Fruit fly (Drosophila melanogaster) whole organism, embryonic: ENCODE results near the gene sunz.

ENCODE experiments used
- CG11504 ChIP-seq: fragments of 200-800 bp; sonication (Bioruptor generic); optimal IDR thresholded peaks from 3 replicates; lab custom pipeline; 2019; ENCODE audit warnings: missing biosample characterization, mild to moderate bottlenecking, missing genetic modification characterization, moderate library complexity
- CG12391 ChIP-seq: fragments of 200-800 bp; sonication (Bioruptor generic); optimal IDR thresholded peaks from 3 replicates; lab custom pipeline; 2018; ENCODE audit warnings: missing biosample characterization, mild to moderate bottlenecking, missing genetic modification characterization, moderate library complexity
- CG13424 ChIP-seq: fragments of 200-800 bp; sonication (Bioruptor generic); optimal IDR thresholded peaks from 2 replicates; lab custom pipeline; 2019; ENCODE audit warnings: missing biosample characterization, mild to moderate bottlenecking, missing genetic modification characterization, moderate library complexity
- CG13894 ChIP-seq: fragments of 200-800 bp; sonication (Bioruptor generic); optimal IDR thresholded peaks from 3 replicates; lab custom pipeline; 2018; ENCODE audit warnings: missing biosample characterization, mild to moderate bottlenecking, missing genetic modification characterization, moderate library complexity
- CG14860 ChIP-seq: fragments of 200-800 bp; sonication (Bioruptor generic); IDR thresholded peaks from 3 replicates; pipeline ENCODE4 v1.3.6; 2022; ENCODE audit warnings: missing biosample characterization, missing genetic modification characterization; ENCODE audit not compliant: partially characterized antibody
- CG15601 ChIP-seq: fragments of 200-800 bp; sonication (Bioruptor generic); optimal IDR thresholded peaks from 3 replicates; lab custom pipeline; 2019; ENCODE audit warnings: missing biosample characterization, mild to moderate bottlenecking, missing genetic modification characterization, moderate library complexity
- CG1603 ChIP-seq: fragments of 200-800 bp; sonication (Bioruptor generic); optimal IDR thresholded peaks from 2 replicates; lab custom pipeline; 2019; ENCODE audit warnings: missing biosample characterization, mild to moderate bottlenecking, missing genetic modification characterization, moderate library complexity
- CG17829 ChIP-seq: fragments of 200-800 bp; optimal IDR thresholded peaks from 2 replicates; lab custom pipeline; 2019; ENCODE audit warnings: missing biosample characterization, mild to moderate bottlenecking, missing genetic modification characterization, moderate library complexity
- CG18011 ChIP-seq: fragments of 200-800 bp; sonication (Bioruptor generic); optimal IDR thresholded peaks from 2 replicates; lab custom pipeline; 2017; ENCODE audit warnings: missing biosample characterization, missing genetic modification characterization, mild to moderate bottlenecking, moderate library complexity, missing genotype
- CG2889 ChIP-seq: fragments of 200-800 bp; sonication (Bioruptor generic); IDR thresholded peaks from 3 replicates; pipeline ENCODE4 v1.3.6; 2022; ENCODE audit warnings: missing biosample characterization, missing genetic modification characterization
- CG30020 ChIP-seq: fragments of 200-800 bp; optimal IDR thresholded peaks from 2 replicates; lab custom pipeline; 2019; ENCODE audit warnings: missing biosample characterization, mild to moderate bottlenecking, missing genetic modification characterization, moderate library complexity
- CG31365 ChIP-seq: fragments of 200-800 bp; sonication (Bioruptor generic); optimal IDR thresholded peaks from 2 replicates; lab custom pipeline; 2018; ENCODE audit warnings: missing biosample characterization, mild to moderate bottlenecking, missing genetic modification characterization
- CG33213 ChIP-seq: fragments of 200-800 bp; sonication (Bioruptor generic); optimal IDR thresholded peaks from 3 replicates; lab custom pipeline; 2016; ENCODE audit warnings: missing biosample characterization, missing genetic modification characterization
- CG3726 ChIP-seq: fragments of 200-800 bp; sonication (Bioruptor generic); IDR thresholded peaks from 3 replicates; pipeline ENCODE4, ENCODE4 v1.3.6; 2022; ENCODE audit warnings: missing biosample characterization, missing genetic modification characterization
- CG8924 ChIP-seq: fragments of 200-800 bp; optimal IDR thresholded peaks from 3 replicates; lab custom pipeline; 2019; ENCODE audit warnings: missing biosample characterization, mild to moderate bottlenecking, missing genetic modification characterization, moderate library complexity
- CG9797 ChIP-seq: fragments of 200-800 bp; sonication (Bioruptor generic); optimal IDR thresholded peaks from 3 replicates; lab custom pipeline; 2018; ENCODE audit warnings: missing biosample characterization, mild to moderate bottlenecking, missing genetic modification characterization
- CG9932 ChIP-seq: fragments of 200-800 bp; sonication (Bioruptor generic); IDR thresholded peaks from 2 replicates; pipeline ENCODE4 v1.3.6; 2022; ENCODE audit warnings: missing biosample characterization, missing genetic modification characterization
- CTCF ChIP-seq: fragments of 200-800 bp; sonication (Bioruptor generic); optimal IDR thresholded peaks from 2 replicates; lab custom pipeline; 2017; ENCODE audit warnings: missing biosample characterization, mild to moderate bottlenecking, missing genetic modification characterization, moderate library complexity
- Camta ChIP-seq: fragments of 200-800 bp; sonication (Bioruptor generic); optimal IDR thresholded peaks from 2 replicates; lab custom pipeline; 2016; ENCODE audit warnings: missing biosample characterization, missing genetic modification characterization
- Dbx ChIP-seq: fragments of 200-800 bp; sonication (Bioruptor generic); IDR thresholded peaks from 3 replicates; pipeline ENCODE4 v1.3.6; 2022; ENCODE audit warnings: missing biosample characterization, missing genetic modification characterization
- Doc2 ChIP-seq: fragments of 200-800 bp; sonication (Bioruptor generic); IDR thresholded peaks from 2 replicates; pipeline ENCODE4 v1.3.6; 2022; ENCODE audit warnings: missing biosample characterization, missing genetic modification characterization
- E2f2 ChIP-seq: fragments of 200-800 bp; sonication (Bioruptor generic); IDR thresholded peaks from 2 replicates; pipeline ENCODE4 v1.3.6; 2022; ENCODE audit warnings: missing biosample characterization, missing genetic modification characterization
- Gsc ChIP-seq: fragments of 200-800 bp; sonication (Bioruptor generic); IDR thresholded peaks from 2 replicates; pipeline ENCODE4 v1.3.6; 2022; ENCODE audit warnings: missing biosample characterization, missing genetic modification characterization
- HmgZ ChIP-seq: fragments of 200-800 bp; sonication (Bioruptor generic); optimal IDR thresholded peaks from 2 replicates; lab custom pipeline; 2018; ENCODE audit warnings: missing biosample characterization, mild to moderate bottlenecking, missing genetic modification characterization
- Jarid2 ChIP-seq: fragments of 200-800 bp; sonication (Bioruptor generic); optimal IDR thresholded peaks from 3 replicates; lab custom pipeline; 2017; ENCODE audit warnings: mild to moderate bottlenecking, missing biosample characterization, missing genetic modification reagents, missing genetic modification characterization
- Med ChIP-seq: fragments of 200-800 bp; sonication (Bioruptor generic); peaks from one replicate; lab custom pipeline; 2016; ENCODE audit warnings: missing biosample characterization, missing genetic modification characterization, mild to moderate bottlenecking, inconsistent platforms, moderate library complexity
- Myb ChIP-seq: fragments of 200-800 bp; sonication (Bioruptor generic); optimal IDR thresholded peaks from 2 replicates; lab custom pipeline; 2016; ENCODE audit warnings: missing biosample characterization, missing genetic modification characterization
- NC2β ChIP-seq: fragments of 200-800 bp; sonication (Bioruptor generic); optimal IDR thresholded peaks from 2 replicates; lab custom pipeline; 2016; ENCODE audit warnings: missing biosample characterization, missing genetic modification characterization
- Nf-YC ChIP-seq: fragments of 200-800 bp; optimal IDR thresholded peaks from 3 replicates; lab custom pipeline; 2019; ENCODE audit warnings: missing biosample characterization, mild to moderate bottlenecking, missing genetic modification characterization, moderate library complexity
- Opbp ChIP-seq: fragments of 200-800 bp; sonication (Bioruptor generic); IDR thresholded peaks from 3 replicates; pipeline ENCODE4 v1.3.6; 2022; ENCODE audit warnings: missing biosample characterization, missing genetic modification characterization; ENCODE audit not compliant: partially characterized antibody
- Pdp1 ChIP-seq, 2 experiments: fragments of 200-800 bp; sonication (Bioruptor generic); optimal IDR thresholded peaks; 3 replicates each; lab custom pipeline; 2016; ENCODE audit warnings: missing biosample characterization in 2 of 2, missing genetic modification characterization in 2 of 2, mild to moderate bottlenecking in 1 of 2, moderate library complexity in 1 of 2
- Sin3A ChIP-seq: fragments of >200 bp; optimal IDR thresholded peaks from 2 replicates; lab custom pipeline; 2018
- Xrp1 ChIP-seq: fragments of 200-800 bp; sonication (Bioruptor generic); IDR thresholded peaks from 2 replicates; pipeline ENCODE4 v1.3.6; 2022; ENCODE audit warnings: missing biosample characterization, missing genetic modification characterization
- YL-1 ChIP-seq: fragments of 200-800 bp; sonication (Bioruptor generic); optimal IDR thresholded peaks from 3 replicates; lab custom pipeline; 2017; ENCODE audit warnings: missing biosample characterization, mild to moderate bottlenecking, missing genetic modification characterization
- amos ChIP-seq: fragments of 200-800 bp; sonication (Bioruptor generic); IDR thresholded peaks from 2 replicates; pipeline ENCODE4 v1.3.6; 2022; ENCODE audit warnings: missing biosample characterization, missing genetic modification characterization; ENCODE audit not compliant: partially characterized antibody
- aop ChIP-seq: fragments of 200-800 bp; sonication (Bioruptor generic); IDR thresholded peaks from 2 replicates; pipeline ENCODE4 v1.3.6; 2022; ENCODE audit warnings: missing biosample characterization, missing genetic modification characterization
- br ChIP-seq: fragments of >200 bp; optimal IDR thresholded peaks from 2 replicates; lab custom pipeline; 2017
- corto ChIP-seq: fragments of 200-800 bp; sonication (Bioruptor generic); optimal IDR thresholded peaks from 2 replicates; lab custom pipeline; 2016; ENCODE audit warnings: missing biosample characterization, mild to moderate bottlenecking, missing genetic modification characterization, moderate library complexity
- exex ChIP-seq: fragments of 200-800 bp; sonication (Bioruptor generic); optimal IDR thresholded peaks from 4 replicates; lab custom pipeline; 2018; ENCODE audit warnings: missing biosample characterization, mild to moderate bottlenecking, missing genetic modification characterization, moderate library complexity
- fu2 ChIP-seq: fragments of 200-800 bp; sonication (Bioruptor generic); optimal IDR thresholded peaks from 2 replicates; lab custom pipeline; 2016; ENCODE audit warnings: missing biosample characterization, missing genetic modification characterization
- gcm2 ChIP-seq: fragments of 200-800 bp; sonication (Bioruptor generic); optimal IDR thresholded peaks from 2 replicates; lab custom pipeline; 2016; ENCODE audit warnings: missing biosample characterization, missing genetic modification characterization
- ham ChIP-seq: fragments of 200-800 bp; sonication (Bioruptor generic); IDR thresholded peaks from 2 replicates; pipeline ENCODE4 v1.3.6; 2022; ENCODE audit warnings: missing biosample characterization, missing genetic modification characterization
- her ChIP-seq: fragments of 200-800 bp; sonication (Bioruptor generic); optimal IDR thresholded peaks from 2 replicates; lab custom pipeline; 2016; ENCODE audit warnings: missing biosample characterization, missing genetic modification characterization
- mam ChIP-seq: fragments of 200-800 bp; sonication (Bioruptor generic); optimal IDR thresholded peaks from 3 replicates; lab custom pipeline; 2016; ENCODE audit warnings: missing biosample characterization, missing genetic modification characterization
- nau ChIP-seq: fragments of 200-800 bp; sonication (Bioruptor generic); optimal IDR thresholded peaks from 3 replicates; lab custom pipeline; 2017; ENCODE audit warnings: missing biosample characterization, mild to moderate bottlenecking, missing genetic modification characterization, missing genetic modification reagents
- nom ChIP-seq: fragments of 200-800 bp; sonication (Bioruptor generic); optimal IDR thresholded peaks from 2 replicates; lab custom pipeline; 2017; ENCODE audit warnings: missing biosample characterization, missing genetic modification characterization, mild to moderate bottlenecking, moderate library complexity, missing genetic modification reagents
- pzg ChIP-seq: fragments of 200-800 bp; sonication (Bioruptor generic); optimal IDR thresholded peaks from 3 replicates; lab custom pipeline; 2018; ENCODE audit warnings: missing biosample characterization, mild to moderate bottlenecking, missing genetic modification characterization, moderate library complexity
- row ChIP-seq: fragments of 200-800 bp; sonication (Bioruptor generic); IDR thresholded peaks from 3 replicates; pipeline ENCODE4 v1.3.6; 2022; ENCODE audit warnings: missing biosample characterization, missing genetic modification characterization
- trem ChIP-seq: fragments of 200-800 bp; optimal IDR thresholded peaks from 3 replicates; lab custom pipeline; 2019; ENCODE audit warnings: missing biosample characterization, mild to moderate bottlenecking, missing genetic modification characterization, moderate library complexity
- unc-4 ChIP-seq: fragments of 200-800 bp; sonication (Bioruptor generic); IDR thresholded peaks from 2 replicates; pipeline ENCODE4 v1.3.6; 2022; ENCODE audit warnings: missing biosample characterization, missing genetic modification characterization; ENCODE audit not compliant: partially characterized antibody
- vvl ChIP-seq: fragments of 200-800 bp; sonication (Bioruptor generic); IDR thresholded peaks from 2 replicates; pipeline ENCODE4 v1.3.6; 2022; ENCODE audit warnings: missing biosample characterization, missing genetic modification characterization

The sunz gene

dm6 chr3R:6659941-6660340 is 30.0 kb downstream of the sunz start, which contains the start of gene agt (continued):
- TF ChIP-seq HmgZ (tag; lab: Kevin White, UChicago) (peak; percentile 77), Myb (GFP tag; lab: Kevin White, UChicago) (peak; percentile 50), CG13894 (peak; percentile 30), nau (GFP tag; lab: Kevin White, UChicago) (no peak), CG13424 (tag; lab: Kevin White, UChicago) (peak; percentile 0), CG18011 (GFP tag; lab: Kevin White, UChicago) (peak; percentile 26), exex (tag; lab: Kevin White, UChicago) (no peak), trem (tag; lab: Kevin White, UChicago) (peak; percentile 78), gcm2 (GFP tag; lab: Kevin White, UChicago) (no peak), Doc2 (no peak), aop (GFP tag; lab: Robert Waterston, UW) (no peak), row (GFP tag; lab: Robert Waterston, UW) (peak; percentile 48; the same call in 2 of the 3 replicates), mam (GFP tag; lab: Kevin White, UChicago) (no peak), vvl (0 out of 2 replicates have a peak, but pooled peaks have one; percentile 25), pzg (GFP tag; lab: Kevin White, UChicago) (peak; percentile 85), CG33213 (GFP tag; lab: Kevin White, UChicago) (peak; percentile 26), Xrp1 (GFP tag; lab: Robert Waterston, UW) (0 out of 2 replicates have a peak, but pooled peaks have one; percentile 17), Jarid2 (GFP tag; lab: Kevin White, UChicago) (peak; percentile 33), Sin3A (lab: Kevin White, UChicago) (peak; percentile 4), CG17829 (peak; percentile 31), Med (GFP tag; lab: Kevin White, UChicago) (peak; percentile 46), CTCF (GFP tag; lab: Kevin White, UChicago) (peak; percentile 71), Nf-YC (tag; lab: Kevin White, UChicago) (peak; percentile 25), CG11504 (tag; lab: Kevin White, UChicago) (peak; percentile 39), CG12391 (peak; percentile 40), Camta (GFP tag; lab: Kevin White, UChicago) (no peak), CG31365 (tag; lab: Kevin White, UChicago) (no peak), Pdp1 (GFP tag; optimal IDR thresholded peaks at IDR 0.05; lab: Kevin White, UChicago) (peak in 1 of 2 experiments; percentile 82), nom (no peak), fu2 (GFP tag; lab: Kevin White, UChicago) (no peak), CG8924 (tag; lab: Kevin White, UChicago) (peak; percentile 3), CG15601 (peak; percentile 10), br (lab: Kevin White, UChicago) (no peak), her (GFP tag; lab: Kevin White, UChicago) (peak; percentile 61), Opbp (GFP tag; lab: Robert Waterston, UW) (0 out of 3 replicates have a peak, but pooled peaks have one; percentile 25), Dbx (0 out of 3 replicates have a peak, but pooled peaks have one; percentile 5), Gsc (GFP tag; lab: Robert Waterston, UW) (no peak), CG14860 (no peak), CG9797 (GFP tag; lab: Kevin White, UChicago) (peak; percentile 81), CG3726 (no peak), CG30020 (tag; lab: Kevin White, UChicago) (no peak), YL-1 (GFP tag; lab: Kevin White, UChicago) (peak; percentile 66), corto (no peak), NC2β (GFP tag; lab: Kevin White, UChicago) (peak; percentile 3), amos (peak; percentile 41; the same call in 1 of the 2 replicates), unc-4 (GFP tag; lab: Robert Waterston, UW) (0 out of 2 replicates have a peak, but pooled peaks have one; percentile 15), CG9932 (GFP tag; lab: Robert Waterston, UW) (0 out of 2 replicates have a peak, but pooled peaks have one; percentile 14), ham (no peak), E2f2 (GFP tag; lab: Robert Waterston, UW) (peak; percentile 85), CG1603 (peak; percentile 76), CG2889 (GFP tag; lab: Robert Waterston, UW) (no peak)
